Fruit fly (Drosophila melanogaster) whole organism, embryonic: ENCODE measurements around the gene rho-6.

Source experiments
- Abd-B ChIP-seq: fragments of 200-800 bp; sonication (Bioruptor generic); optimal IDR thresholded peaks from 2 replicates; lab custom pipeline; 2018; ENCODE audit warnings: missing biosample characterization, mild to moderate bottlenecking, missing genetic modification characterization, moderate library complexity
- Antp ChIP-seq: fragments of 200-800 bp; sonication (Bioruptor generic); optimal IDR thresholded peaks from 3 replicates; lab custom pipeline; 2016; ENCODE audit warnings: missing biosample characterization, missing genetic modification characterization
- Blimp-1 ChIP-seq: fragments of 200-800 bp; sonication (Bioruptor generic); optimal IDR thresholded peaks from 3 replicates; lab custom pipeline; 2018; ENCODE audit warnings: missing biosample characterization, missing genetic modification characterization, mild to moderate bottlenecking, moderate library complexity, missing genetic modification reagents
- CG10147 ChIP-seq: fragments of 200-800 bp; sonication (Bioruptor generic); optimal IDR thresholded peaks from 2 replicates; lab custom pipeline; 2019; ENCODE audit warnings: missing biosample characterization, mild to moderate bottlenecking, missing genetic modification characterization, moderate library complexity
- CG10979 ChIP-seq: fragments of 200-800 bp; sonication (Bioruptor generic); optimal IDR thresholded peaks from 2 replicates; lab custom pipeline; 2018; ENCODE audit warnings: missing biosample characterization, mild to moderate bottlenecking, missing genetic modification characterization, moderate library complexity
- CG11560 ChIP-seq: fragments of 200-800 bp; sonication (Bioruptor generic); IDR thresholded peaks from 3 replicates; pipeline ENCODE4 v1.3.6; 2022; ENCODE audit warnings: missing biosample characterization, missing genetic modification characterization
- CG12769 ChIP-seq: fragments of 200-800 bp; sonication (Bioruptor generic); optimal IDR thresholded peaks from 2 replicates; lab custom pipeline; 2019; ENCODE audit warnings: missing biosample characterization, mild to moderate bottlenecking, missing genetic modification characterization, moderate library complexity
- CG15479 ChIP-seq: fragments of 200-800 bp; sonication (Bioruptor generic); optimal IDR thresholded peaks from 3 replicates; lab custom pipeline; 2019; ENCODE audit warnings: missing biosample characterization, mild to moderate bottlenecking, missing genetic modification characterization, moderate library complexity
- CG16815 ChIP-seq: fragments of 200-800 bp; sonication (Bioruptor generic); optimal IDR thresholded peaks from 3 replicates; lab custom pipeline; 2017; ENCODE audit warnings: missing biosample characterization, mild to moderate bottlenecking, missing genetic modification characterization
- CG16863 ChIP-seq: fragments of 200-800 bp; sonication (Bioruptor generic); optimal IDR thresholded peaks from 3 replicates; lab custom pipeline; 2016; ENCODE audit warnings: missing biosample characterization, missing genetic modification characterization
- CG18476 ChIP-seq: fragments of 200-800 bp; sonication (Bioruptor generic); optimal IDR thresholded peaks from 2 replicates; lab custom pipeline; 2016; ENCODE audit warnings: missing biosample characterization, mild to moderate bottlenecking, missing genetic modification characterization
- CG2712 ChIP-seq: fragments of 200-800 bp; optimal IDR thresholded peaks from 3 replicates; lab custom pipeline; 2019; ENCODE audit warnings: missing biosample characterization, mild to moderate bottlenecking, missing genetic modification characterization, moderate library complexity
- CG3065 ChIP-seq: fragments of 200-800 bp; sonication (Bioruptor generic); optimal IDR thresholded peaks from 2 replicates; lab custom pipeline; 2016; ENCODE audit warnings: missing biosample characterization, missing genetic modification characterization
- CG31388 ChIP-seq: fragments of 200-800 bp; sonication (Bioruptor generic); optimal IDR thresholded peaks from 2 replicates; lab custom pipeline; 2016; ENCODE audit warnings: missing biosample characterization, missing genetic modification characterization
- CG3847 ChIP-seq: fragments of 200-800 bp; sonication (Bioruptor generic); IDR thresholded peaks from 2 replicates; pipeline ENCODE4 v1.3.6; 2022; ENCODE audit warnings: missing biosample characterization, missing genetic modification characterization
- CG5953 ChIP-seq: fragments of 200-800 bp; sonication (Bioruptor generic); IDR thresholded peaks from 2 replicates; pipeline ENCODE4 v1.3.6; 2022; ENCODE audit warnings: missing biosample characterization, missing genetic modification characterization
- CG6175 ChIP-seq: fragments of 200-800 bp; sonication (Bioruptor generic); IDR thresholded peaks from 3 replicates; pipeline ENCODE4 v1.3.6; 2022; ENCODE audit warnings: missing biosample characterization, missing genetic modification characterization
- CG6689 ChIP-seq: fragments of 200-800 bp; sonication (Bioruptor generic); IDR thresholded peaks from 2 replicates; pipeline ENCODE4 v1.3.6; 2022; ENCODE audit warnings: missing biosample characterization, missing genetic modification characterization
- CG6791 ChIP-seq: fragments of 200-800 bp; sonication (Bioruptor generic); IDR thresholded peaks from 3 replicates; pipeline ENCODE4 v1.3.6; 2022; ENCODE audit warnings: missing biosample characterization, missing genetic modification characterization; ENCODE audit not compliant: partially characterized antibody
- CG6813 ChIP-seq: fragments of 200-800 bp; sonication (Bioruptor generic); optimal IDR thresholded peaks from 2 replicates; lab custom pipeline; 2017; ENCODE audit warnings: missing biosample characterization, missing genetic modification characterization, mild to moderate bottlenecking, moderate library complexity, missing genetic modification reagents
- CG7786 ChIP-seq: fragments of 200-800 bp; sonication (Bioruptor generic); optimal IDR thresholded peaks from 2 replicates; lab custom pipeline; 2016; ENCODE audit warnings: missing biosample characterization, missing genetic modification characterization
- Dp ChIP-seq: fragments of 200-800 bp; sonication (Bioruptor generic); optimal IDR thresholded peaks from 2 replicates; lab custom pipeline; 2018; ENCODE audit warnings: missing biosample characterization, mild to moderate bottlenecking, missing genetic modification characterization, moderate library complexity
- Fer1 ChIP-seq: fragments of 200-800 bp; sonication (Bioruptor generic); optimal IDR thresholded peaks from 2 replicates; lab custom pipeline; 2017; ENCODE audit warnings: missing biosample characterization, mild to moderate bottlenecking, missing genetic modification characterization
- HLH3B ChIP-seq: fragments of 200-800 bp; sonication (Bioruptor generic); IDR thresholded peaks from 2 replicates; pipeline ENCODE4 v1.3.6; 2022; ENCODE audit warnings: missing biosample characterization, missing genetic modification characterization
- HLH4C ChIP-seq: fragments of 200-800 bp; sonication (Bioruptor generic); IDR thresholded peaks from 3 replicates; pipeline ENCODE4 v1.3.6; 2022; ENCODE audit warnings: missing biosample characterization, missing genetic modification characterization; ENCODE audit not compliant: partially characterized antibody
- Med ChIP-seq: fragments of 200-800 bp; sonication (Bioruptor generic); peaks from one replicate; lab custom pipeline; 2016; ENCODE audit warnings: missing biosample characterization, missing genetic modification characterization, mild to moderate bottlenecking, inconsistent platforms, moderate library complexity
- Meics ChIP-seq: fragments of 200-800 bp; sonication (Bioruptor generic); optimal IDR thresholded peaks from 2 replicates; lab custom pipeline; 2017; ENCODE audit warnings: missing biosample characterization, mild to moderate bottlenecking, missing genetic modification characterization
- Sin3A ChIP-seq: fragments of >200 bp; optimal IDR thresholded peaks from 2 replicates; lab custom pipeline; 2018
- Taf1 ChIP-seq: fragments of 200-800 bp; sonication (Bioruptor generic); IDR thresholded peaks from 2 replicates; pipeline ENCODE4 v1.3.6; 2022; ENCODE audit warnings: missing biosample characterization, missing genetic modification characterization
- ase ChIP-seq: fragments of 200-800 bp; sonication (Bioruptor generic); IDR thresholded peaks from 3 replicates; pipeline ENCODE4 v1.3.6; 2022; ENCODE audit warnings: missing biosample characterization, missing genetic modification characterization
- eyg ChIP-seq: fragments of 200-800 bp; sonication (Bioruptor generic); optimal IDR thresholded peaks from 3 replicates; lab custom pipeline; 2016; ENCODE audit warnings: missing biosample characterization, missing genetic modification characterization
- fd96Cb ChIP-seq: fragments of 200-800 bp; sonication (Bioruptor generic); optimal IDR thresholded peaks from 2 replicates; lab custom pipeline; 2018; ENCODE audit warnings: missing biosample characterization, mild to moderate bottlenecking, missing genetic modification characterization, moderate library complexity
- gro ChIP-seq: fragments of 200-800 bp; sonication (Bioruptor generic); optimal IDR thresholded peaks from 2 replicates; lab custom pipeline; 2016; ENCODE audit warnings: missing biosample characterization, missing genetic modification characterization
- ind ChIP-seq: fragments of 200-800 bp; sonication (Bioruptor generic); optimal IDR thresholded peaks from 3 replicates; lab custom pipeline; 2016; ENCODE audit warnings: missing biosample characterization, missing genetic modification characterization
- nerfin-2 ChIP-seq: fragments of 200-800 bp; sonication (Bioruptor generic); IDR thresholded peaks from 2 replicates; pipeline ENCODE4 v1.3.6; 2022; ENCODE audit warnings: missing biosample characterization, missing genetic modification characterization; ENCODE audit not compliant: partially characterized antibody
- nmo ChIP-seq: fragments of 200-800 bp; sonication (Bioruptor generic); optimal IDR thresholded peaks from 2 replicates; lab custom pipeline; 2018; ENCODE audit warnings: missing biosample characterization, mild to moderate bottlenecking, missing genetic modification characterization, moderate library complexity
- p53 ChIP-seq: fragments of 200-800 bp; sonication (Bioruptor generic); optimal IDR thresholded peaks from 2 replicates; lab custom pipeline; 2016; ENCODE audit warnings: missing biosample characterization, missing genetic modification characterization
- prd ChIP-seq, 3 experiments: fragments of >200 bp in 2 of 3; fragments of 200-800 bp in 1 of 3; sonication (Bioruptor generic) in 1 of 3; optimal IDR thresholded peaks in 2 of 3; IDR thresholded peaks in 1 of 3; 2 replicates in 2 of 3; 3 replicates in 1 of 3; pipeline versions ENCODE4 v1.3.6 to Lab custom; 2017 to 2022; ENCODE audit warnings: missing biosample characterization in 1 of 3, missing genetic modification characterization in 1 of 3
- sens-2 ChIP-seq: fragments of 200-800 bp; sonication (Bioruptor generic); IDR thresholded peaks from 2 replicates; pipeline ENCODE4 v1.3.6; 2022; ENCODE audit warnings: missing biosample characterization, missing genetic modification characterization
- sr ChIP-seq: fragments of 200-800 bp; sonication (Bioruptor generic); IDR thresholded peaks from 3 replicates; pipeline ENCODE4 v1.3.6; 2022; ENCODE audit warnings: missing biosample characterization, missing genetic modification characterization
- toy ChIP-seq: fragments of 200-800 bp; sonication (Bioruptor generic); IDR thresholded peaks from 2 replicates; pipeline ENCODE4 v1.3.6; 2022; ENCODE audit warnings: missing biosample characterization, missing genetic modification characterization
- twi ChIP-seq: fragments of 200-800 bp; optimal IDR thresholded peaks from 2 replicates; lab custom pipeline; 2019; ENCODE audit warnings: missing biosample characterization, mild to moderate bottlenecking, missing genetic modification characterization, moderate library complexity
- unpg ChIP-seq: fragments of 200-800 bp; sonication (Bioruptor generic); optimal IDR thresholded peaks from 3 replicates; lab custom pipeline; 2018; ENCODE audit warnings: missing biosample characterization, mild to moderate bottlenecking, missing genetic modification characterization, moderate library complexity
- vfl ChIP-seq: fragments of 200-800 bp; sonication (Bioruptor generic); optimal IDR thresholded peaks from 2 replicates; lab custom pipeline; 2016; ENCODE audit warnings: missing biosample characterization, missing genetic modification characterization
- vnd ChIP-seq: fragments of 200-800 bp; sonication (Bioruptor generic); IDR thresholded peaks from 3 replicates; pipeline ENCODE4 v1.3.6; 2022; ENCODE audit warnings: missing biosample characterization, missing genetic modification characterization; ENCODE audit not compliant: partially characterized antibody
- wor ChIP-seq: fragments of 200-800 bp; sonication (Bioruptor generic); IDR thresholded peaks from 2 replicates; pipeline ENCODE4 v1.3.6; 2022; ENCODE audit warnings: missing biosample characterization, missing genetic modification characterization
- zen ChIP-seq: fragments of 200-800 bp; sonication (Bioruptor generic); optimal IDR thresholded peaks from 3 replicates; lab custom pipeline; 2018; ENCODE audit warnings: missing biosample characterization, mild to moderate bottlenecking, missing genetic modification characterization, moderate library complexity

The rho-6 gene

dm6 chr2L:12092719-12093118 lies 40.5 kb downstream of the rho-6 start:
- TF ChIP-seq Antp (GFP tag; lab: Kevin White, UChicago) (no peak), Abd-B (GFP tag; lab: Kevin White, UChicago) (no peak), nmo (no peak), Meics (GFP tag; lab: Kevin White, UChicago) (no peak), prd (optimal IDR thresholded peaks at IDR 0.05; lab: Kevin White, UChicago) (no peak), prd (GFP tag; IDR thresholded peaks at IDR 0.05; lab: Robert Waterston, UW) (peak; percentile 84), CG11560 (tag; lab: Robert Waterston, UW) (peak; percentile 22; the same call in 1 of the 3 replicates), toy (no peak), CG12769 (no peak), Sin3A (lab: Kevin White, UChicago) (no peak), HLH3B (GFP tag; lab: Robert Waterston, UW) (no peak), CG5953 (GFP tag; lab: Robert Waterston, UW) (no peak), CG31388 (GFP tag; lab: Kevin White, UChicago) (no peak), vnd (GFP tag; lab: Robert Waterston, UW) (no peak), gro (GFP tag; lab: Kevin White, UChicago) (no peak), CG10979 (tag; lab: Kevin White, UChicago) (no peak), nerfin-2 (no peak), ase (GFP tag; lab: Robert Waterston, UW) (no peak), zen (peak; percentile 62), Blimp-1 (GFP tag; lab: Kevin White, UChicago) (no peak), ind (GFP tag; lab: Kevin White, UChicago) (no peak), CG16863 (GFP tag; lab: Kevin White, UChicago) (no peak), CG16815 (GFP tag; lab: Kevin White, UChicago) (no peak), CG2712 (tag; lab: Kevin White, UChicago) (no peak), CG10147 (GFP tag; lab: Kevin White, UChicago) (no peak), wor (no peak), Taf1 (no peak), sr (GFP tag; lab: Robert Waterston, UW) (no peak), CG7786 (GFP tag; lab: Kevin White, UChicago) (no peak), sens-2 (GFP tag; lab: Robert Waterston, UW) (no peak), CG6175 (no peak), eyg (no peak), CG6689 (no peak), CG18476 (no peak), vfl (GFP tag; lab: Kevin White, UChicago) (no peak), p53 (GFP tag; lab: Kevin White, UChicago) (no peak), fd96Cb (tag; lab: Kevin White, UChicago) (no peak), twi (tag; lab: Kevin White, UChicago) (peak; percentile 74), CG3065 (no peak), HLH4C (no peak), CG6813 (GFP tag; lab: Kevin White, UChicago) (no peak), unpg (no peak), CG6791 (GFP tag; lab: Robert Waterston, UW) (0 out of 3 replicates have a peak, but pooled peaks have one; percentile 39), CG3847 (GFP tag; lab: Robert Waterston, UW) (no peak), Fer1 (GFP tag; lab: Kevin White, UChicago) (no peak), Dp (GFP tag; lab: Kevin White, UChicago) (no peak), CG15479 (GFP tag; lab: Kevin White, UChicago) (peak; percentile 65), Med (peak; percentile 6)
